Fruit fly (Drosophila melanogaster): Measurements from ENCODE around the gene CG31407.

Gene CG31407

dm6 chr3R:10052695-10053382, 27.9 kb upstream of the CG31407 start, which contains the start of the genes Fancl and Npc2e (continued):
- TF ChIP-seq CG13287 (GFP tag; IDR thresholded peaks at IDR 0.05; ENCODE audit: partially characterized antibody) (peak; percentile 68), org-1 (GFP tag; optimal IDR thresholded peaks at IDR 0.05) (no peak), B-H1 (GFP tag; IDR thresholded peaks at IDR 0.05) (no peak), seq (GFP tag; IDR thresholded peaks at IDR 0.05) (no peak), Myb (GFP tag; optimal IDR thresholded peaks at IDR 0.05) (peak; percentile 29), Dbx (GFP tag; IDR thresholded peaks at IDR 0.05) (0 out of 3 replicates have a peak, but pooled peaks have one; percentile 16), klu (GFP tag; IDR thresholded peaks at IDR 0.05) (no peak), ranshi (GFP tag; IDR thresholded peaks at IDR 0.05) (0 out of 2 replicates have a peak, but pooled peaks have one; percentile 20), CG2202 (tag; optimal IDR thresholded peaks at IDR 0.05) (no peak), CG6683 (GFP tag; optimal IDR thresholded peaks at IDR 0.05) (no peak), CG4360 (GFP tag; IDR thresholded peaks at IDR 0.05) (no peak), NC2α (GFP tag; optimal IDR thresholded peaks at IDR 0.05) (no peak), CG3281 (GFP tag; optimal IDR thresholded peaks at IDR 0.05) (no peak), wor (GFP tag; IDR thresholded peaks at IDR 0.05) (no peak), MTF-1 (GFP tag; optimal IDR thresholded peaks at IDR 0.05; ENCODE audit: borderline replicate concordance) (no peak), tin (GFP tag; optimal IDR thresholded peaks at IDR 0.05) (no peak), Sry-δ (GFP tag; optimal IDR thresholded peaks at IDR 0.05) (peak; percentile 79), CG14667 (GFP tag; IDR thresholded peaks at IDR 0.05) (no peak), Lhr (GFP tag; optimal IDR thresholded peaks at IDR 0.05) (peak; percentile 6), slbo (GFP tag; IDR thresholded peaks at IDR 0.05) (no peak), rib (GFP tag; IDR thresholded peaks at IDR 0.05) (no peak), CG1603 (tag; optimal IDR thresholded peaks at IDR 0.05) (no peak), Fer2 (tag; optimal IDR thresholded peaks at IDR 0.05) (no peak), Bgb (GFP tag; IDR thresholded peaks at IDR 0.05; ENCODE audit: partially characterized antibody) (peak; percentile 30; the same call in 1 of the 2 replicates), Scr (GFP tag; IDR thresholded peaks at IDR 0.05; ENCODE audit: partially characterized antibody) (peak; percentile 46; the same call in 1 of the 2 replicates), Eip74EF (GFP tag; optimal IDR thresholded peaks at IDR 0.05) (no peak), CG12071 (GFP tag; optimal IDR thresholded peaks at IDR 0.05) (no peak), lilli (GFP tag; optimal IDR thresholded peaks at IDR 0.05) (no peak), CG13296 (GFP tag; optimal IDR thresholded peaks at IDR 0.05) (no peak), CG11247 (GFP tag; IDR thresholded peaks at IDR 0.05) (no peak), CG12942 (GFP tag; optimal IDR thresholded peaks at IDR 0.05) (no peak), BEAF-32 (GFP tag; optimal IDR thresholded peaks at IDR 0.05) (peak; percentile 45), Hey (tag; optimal IDR thresholded peaks at IDR 0.05) (peak; percentile 54), kay (GFP tag; optimal IDR thresholded peaks at IDR 0.05) (no peak), CG12155 (GFP tag; optimal IDR thresholded peaks at IDR 0.05) (no peak), nerfin-2 (GFP tag; IDR thresholded peaks at IDR 0.05; ENCODE audit: partially characterized antibody) (peak; percentile 46; the same call in 1 of the 2 replicates), D19B (GFP tag; optimal IDR thresholded peaks at IDR 0.05) (no peak), CG12219 (GFP tag; optimal IDR thresholded peaks at IDR 0.05) (no peak), D (optimal IDR thresholded peaks at IDR 0.05) (no peak), D (GFP tag; optimal IDR thresholded peaks at IDR 0.05) (no peak), CG10979 (tag; optimal IDR thresholded peaks at IDR 0.05) (no peak), chif (GFP tag; optimal IDR thresholded peaks at IDR 0.05) (no peak), so (GFP tag; IDR thresholded peaks at IDR 0.05) (no peak), Dad (GFP tag; optimal IDR thresholded peaks at IDR 0.05) (no peak), CG8359 (GFP tag; optimal IDR thresholded peaks at IDR 0.05; ENCODE audit: borderline replicate concordance) (no peak), aop (GFP tag; IDR thresholded peaks at IDR 0.05) (no peak), CG32772 (GFP tag; IDR thresholded peaks at IDR 0.05) (no peak), CG34422 (GFP tag; IDR thresholded peaks at IDR 0.05) (no peak), CG9797 (GFP tag; optimal IDR thresholded peaks at IDR 0.05) (no peak), CG10543 (GFP tag; optimal IDR thresholded peaks at IDR 0.05) (no peak)

Measured in whole organism, embryonic.